Worm (Caenorhabditis elegans): ENCODE data around the gene srp-1.

ce11 chrV:708808-709207 is 44.3 kb upstream of the srp-1 start, which contains the start of gene srbc-39:
- TF ChIP-seq fos-1 (tag; optimal IDR thresholded peaks at IDR 0.05) (no peak), Y55F3AM.14 (GFP tag; optimal IDR thresholded peaks at IDR 0.05) (no peak), unc-62 (GFP tag; optimal IDR thresholded peaks at IDR 0.05) (no peak), nhr-21 (tag; optimal IDR thresholded peaks at IDR 0.05) (no peak), elt-3 (tag; optimal IDR thresholded peaks at IDR 0.05) (no peak), lsy-2 (tag; optimal IDR thresholded peaks at IDR 0.05) (no peak), mdl-1 (tag; optimal IDR thresholded peaks at IDR 0.05) (no peak), alr-1 (tag; optimal IDR thresholded peaks at IDR 0.05) (no peak), mab-5 (tag; optimal IDR thresholded peaks at IDR 0.05) (no peak)

Measured in whole organism, L2 larva.